Worm (Caenorhabditis elegans): ENCODE measurements around the gene T13F2.6.

The T13F2.6 gene

ce11 chrIV:9797304-9798003, 19.3 kb downstream of the T13F2.6 start, which contains the start of gene T13F2.2:
Gene T13F2.2 (minus strand): TSS chrIV:9797354.
- TF ChIP-seq nhr-43 (tag; optimal IDR thresholded peaks at IDR 0.05; ENCODE audit: poor library complexity, severe bottlenecking): peak; percentile 2
- TF ChIP-seq ceh-16 (tag; optimal IDR thresholded peaks at IDR 0.05): no peak
- no peak for TF ChIP-seq nhr-237 (tag; optimal IDR thresholded peaks at IDR 0.05)
- TF ChIP-seq fos-1 (tag; optimal IDR thresholded peaks at IDR 0.05): no peak
- no peak for TF ChIP-seq egl-5 (tag; optimal IDR thresholded peaks at IDR 0.05)
- no peak for TF ChIP-seq ceh-28 (tag; optimal IDR thresholded peaks at IDR 0.05)
- TF ChIP-seq eor-1 (tag; optimal IDR thresholded peaks at IDR 0.05): no peak
- TF ChIP-seq daf-12 (tag; optimal IDR thresholded peaks at IDR 0.05): no peak
- TF ChIP-seq elt-1 (tag; optimal IDR thresholded peaks at IDR 0.05): no peak
- TF ChIP-seq lin-15B (tag; optimal IDR thresholded peaks at IDR 0.05): peak; percentile 20
- no peak for TF ChIP-seq fkh-10 (GFP tag; optimal IDR thresholded peaks at IDR 0.05)
- TF ChIP-seq nhr-67 (tag; optimal IDR thresholded peaks at IDR 0.05): no peak
- TF ChIP-seq egl-27 (tag; optimal IDR thresholded peaks at IDR 0.05): no peak
- no peak for TF ChIP-seq ceh-82 (tag; optimal IDR thresholded peaks at IDR 0.05)
- TF ChIP-seq hmg-11 (tag; optimal IDR thresholded peaks at IDR 0.05): no peak
- no peak for TF ChIP-seq sea-2 (GFP tag; optimal IDR thresholded peaks at IDR 0.05)
- no peak for TF ChIP-seq nhr-76 (tag; optimal IDR thresholded peaks at IDR 0.05)
- TF ChIP-seq aly-2 (tag; optimal IDR thresholded peaks at IDR 0.05): no peak
- TF ChIP-seq lsy-12 (tag; optimal IDR thresholded peaks at IDR 0.05): no peak
- TF ChIP-seq lin-39 (tag; optimal IDR thresholded peaks at IDR 0.05): no peak
- peak; percentile 59 for TF ChIP-seq pqm-1 (tag; optimal IDR thresholded peaks at IDR 0.05)
- peak; percentile 69 for TF ChIP-seq elt-2 (tag; optimal IDR thresholded peaks at IDR 0.05)
- no peak for TF ChIP-seq nhr-23 (tag; optimal IDR thresholded peaks at IDR 0.05)
- no peak for TF ChIP-seq snpc-4 (tag; optimal IDR thresholded peaks at IDR 0.05)
- no peak for TF ChIP-seq jun-1 (tag; optimal IDR thresholded peaks at IDR 0.05)
- no peak for TF ChIP-seq ceh-9 (tag; optimal IDR thresholded peaks at IDR 0.05)
- TF ChIP-seq nhr-28 (tag; optimal IDR thresholded peaks at IDR 0.05): no peak
- no peak for TF ChIP-seq nfya-1 (tag; optimal IDR thresholded peaks at IDR 0.05; ENCODE audit: insufficient read depth)
- TF ChIP-seq ama-1 (optimal IDR thresholded peaks at IDR 0.05): no peak
- TF ChIP-seq nhr-25 (tag; optimal IDR thresholded peaks at IDR 0.05): no peak
- no peak for TF ChIP-seq R02D3.7 (tag; optimal IDR thresholded peaks at IDR 0.05)
- TF ChIP-seq nhr-11 (tag; optimal IDR thresholded peaks at IDR 0.05): no peak
- no peak for TF ChIP-seq skn-1 (tag; optimal IDR thresholded peaks at IDR 0.05)

DNA sequence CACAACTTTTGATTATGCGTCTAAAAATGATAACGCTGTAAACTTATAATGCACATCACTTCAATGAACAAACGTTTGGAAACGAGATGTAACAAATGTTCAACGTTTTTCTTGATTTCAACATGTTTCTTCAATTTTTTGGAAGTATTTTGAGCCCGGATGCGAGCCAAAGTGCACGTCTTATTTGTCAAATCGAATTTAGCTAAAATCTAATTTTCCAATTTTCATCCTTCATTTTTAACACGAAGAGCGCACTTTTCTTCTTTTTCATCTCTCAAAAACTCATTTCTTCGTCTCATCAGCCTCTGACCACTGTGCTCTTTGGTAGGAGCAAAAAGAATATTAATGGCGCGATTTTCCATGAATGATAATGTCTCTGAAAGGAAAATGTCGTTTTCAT, 20.2 kb downstream of the T13F2.6 start:
- TF ChIP-seq nhr-23 (tag; optimal IDR thresholded peaks at IDR 0.05): no peak
- TF ChIP-seq ceh-28 (tag; optimal IDR thresholded peaks at IDR 0.05): no peak
- no peak for TF ChIP-seq elt-3 (tag; optimal IDR thresholded peaks at IDR 0.05)
- peak; percentile 23 for TF ChIP-seq elt-2 (tag; optimal IDR thresholded peaks at IDR 0.05)
- no peak for TF ChIP-seq ZK546.5 (tag; optimal IDR thresholded peaks at IDR 0.05)

DNA sequence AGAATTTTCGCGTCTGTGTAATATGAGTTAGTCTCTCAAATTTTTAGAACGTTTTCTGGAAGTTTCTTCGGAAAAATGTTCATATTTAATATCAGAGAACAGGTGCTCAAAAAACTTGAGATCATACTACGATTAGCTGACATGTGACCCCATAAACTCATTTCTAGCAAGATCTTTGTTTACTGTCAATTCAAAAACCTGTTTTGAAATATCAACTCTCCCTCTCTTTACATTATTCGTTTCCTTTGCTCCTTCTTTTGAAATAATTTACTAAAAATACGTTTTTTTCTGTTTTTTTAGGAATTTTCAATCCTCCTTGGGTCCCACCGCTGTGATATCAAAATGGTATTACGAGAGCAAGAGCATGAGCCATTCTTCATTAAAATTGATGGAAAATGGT, 21.0 kb downstream of the T13F2.6 start, which contains the start of gene fat-4:
Gene fat-4 (plus strand): TSS at position 301 of the 400 bp plus-strand sequence.
- TF ChIP-seq nfya-1 (tag; optimal IDR thresholded peaks at IDR 0.05; ENCODE audit: insufficient read depth): no peak
- TF ChIP-seq ceh-9 (tag; optimal IDR thresholded peaks at IDR 0.05): no peak
- no peak for TF ChIP-seq ZK546.5 (tag; optimal IDR thresholded peaks at IDR 0.05)
- no peak for TF ChIP-seq egl-27 (tag; optimal IDR thresholded peaks at IDR 0.05)
- no peak for TF ChIP-seq ceh-82 (tag; optimal IDR thresholded peaks at IDR 0.05)
- TF ChIP-seq pha-4 (tag; optimal IDR thresholded peaks at IDR 0.05): no peak
- no peak for TF ChIP-seq nhr-76 (tag; optimal IDR thresholded peaks at IDR 0.05)
- TF ChIP-seq nhr-28 (tag; optimal IDR thresholded peaks at IDR 0.05): no peak
- no peak for TF ChIP-seq hmg-11 (tag; optimal IDR thresholded peaks at IDR 0.05)
- no peak for TF ChIP-seq nhr-77 (tag; optimal IDR thresholded peaks at IDR 0.05)
- TF ChIP-seq eor-1 (tag; optimal IDR thresholded peaks at IDR 0.05): no peak
- TF ChIP-seq unc-39 (tag; optimal IDR thresholded peaks at IDR 0.05): no peak
- TF ChIP-seq daf-12 (tag; optimal IDR thresholded peaks at IDR 0.05): no peak
- no peak for TF ChIP-seq ceh-16 (tag; optimal IDR thresholded peaks at IDR 0.05)
- TF ChIP-seq nhr-12 (tag; optimal IDR thresholded peaks at IDR 0.05): no peak
- TF ChIP-seq nhr-23 (tag; optimal IDR thresholded peaks at IDR 0.05): no peak
- TF ChIP-seq lin-15B (tag; optimal IDR thresholded peaks at IDR 0.05): no peak
- no peak for TF ChIP-seq elt-3 (tag; optimal IDR thresholded peaks at IDR 0.05)
- no peak for TF ChIP-seq nhr-237 (tag; optimal IDR thresholded peaks at IDR 0.05)

Data from whole organism, L3 larva.